Fruit fly (Drosophila melanogaster) Kc167 (cell line): ENCODE measurements around the gene CG6041.

Experiments used
- Myc ChIP-seq: fragments of >200 bp; optimal IDR thresholded peaks from 2 replicates; lab custom pipeline; 2017; ENCODE audit warnings: missing external identifiers
- Sin3A ChIP-seq: fragments of >200 bp; optimal IDR thresholded peaks from 2 replicates; lab custom pipeline; 2018; ENCODE audit warnings: missing external identifiers
- h ChIP-seq: fragments of >200 bp; optimal IDR thresholded peaks from 3 replicates; lab custom pipeline; 2018; ENCODE audit warnings: missing external identifiers
- insv ChIP-seq: fragments of >200 bp; optimal IDR thresholded peaks from 3 replicates; lab custom pipeline; 2018; ENCODE audit warnings: missing external identifiers
- psq ChIP-seq: fragments of >200 bp; optimal IDR thresholded peaks from 2 replicates; lab custom pipeline; 2017; ENCODE audit warnings: missing external identifiers
- ttk ChIP-seq: sonication (Bioruptor generic); optimal IDR thresholded peaks from 2 replicates; lab custom pipeline; 2017; ENCODE audit warnings: missing external identifiers

The CG6041 gene

dm6 chrX:5983390-5983789 lies 35.4 kb downstream of the CG6041 start:
- TF ChIP-seq Myc (lab: Kevin White, UChicago) (no peak), ttk (no peak), psq (lab: Kevin White, UChicago) (no peak), insv (no peak), Sin3A (lab: Kevin White, UChicago) (no peak), h (lab: Kevin White, UChicago) (no peak)

- no peak for TF ChIP-seq ttk
These were observed 39.4 kb downstream of the CG6041 start for dm6 chrX:5987362-5987761.

dm6 chrX:5988088-5988987 lies 40.4 kb downstream of the CG6041 start, which contains the start of gene CG5966:
Gene CG5966, plus strand, starts transcription at chrX:5988791.
- TF ChIP-seq h (lab: Kevin White, UChicago) (no peak), Myc (lab: Kevin White, UChicago) (no peak), insv (no peak), ttk (no peak), Sin3A (lab: Kevin White, UChicago) (no peak), psq (lab: Kevin White, UChicago) (no peak)

- TF ChIP-seq insv: no peak
- TF ChIP-seq Myc (lab: Kevin White, UChicago): no peak
- TF ChIP-seq ttk: no peak
- no peak for TF ChIP-seq Sin3A (lab: Kevin White, UChicago)
- no peak for TF ChIP-seq h (lab: Kevin White, UChicago)
- no peak for TF ChIP-seq psq (lab: Kevin White, UChicago)
These were observed 41.4 kb downstream of the CG6041 start for dm6 chrX:5989368-5989767.

- TF ChIP-seq Sin3A (lab: Kevin White, UChicago): no peak
- no peak for TF ChIP-seq h (lab: Kevin White, UChicago)
- TF ChIP-seq insv: no peak
- TF ChIP-seq ttk: no peak
- no peak for TF ChIP-seq Myc (lab: Kevin White, UChicago)
- no peak for TF ChIP-seq psq (lab: Kevin White, UChicago)
These were observed 44.2 kb downstream of the CG6041 start for dm6 chrX:5992141-5992540.

- no peak for TF ChIP-seq insv
- no peak for TF ChIP-seq h (lab: Kevin White, UChicago)
- no peak for TF ChIP-seq psq (lab: Kevin White, UChicago)
- no peak for TF ChIP-seq Sin3A (lab: Kevin White, UChicago)
These were observed 44.9 kb downstream of the CG6041 start for dm6 chrX:5992767-5993325.

dm6 chrX:5995951-5996350 lies 48.0 kb downstream of the CG6041 start:
- TF ChIP-seq insv (no peak), ttk (no peak), Sin3A (lab: Kevin White, UChicago) (no peak), Myc (lab: Kevin White, UChicago) (no peak), psq (lab: Kevin White, UChicago) (no peak), h (lab: Kevin White, UChicago) (no peak)

dm6 chrX:5997931-5998330 lies 50.0 kb downstream of the CG6041 start:
- TF ChIP-seq Sin3A (lab: Kevin White, UChicago) (no peak), psq (lab: Kevin White, UChicago) (no peak), insv (no peak), ttk (no peak), Myc (lab: Kevin White, UChicago) (no peak), h (lab: Kevin White, UChicago) (no peak)
